Worm (Caenorhabditis elegans) whole organism, L4 larva: Measurements from ENCODE around the gene C39B5.14.

Experiments
- F26F4.8 ChIP-seq: fragments of 200-800 bp; sonication (Bioruptor generic); conservative IDR thresholded peaks from 2 replicates; pipeline ENCODE4 v1.3.6; 2022; ENCODE audit warnings: missing genetic modification characterization, missing compliant biosample characterization
- ZK546.5 ChIP-seq, 2 experiments: sonication (generic microtip); optimal IDR thresholded peaks; 2 replicates each; lab custom pipeline; 2017; ENCODE audit warnings: missing biosample characterization in 2 of 2, missing genetic modification characterization in 2 of 2
- dpl-1 ChIP-seq: fragments of 150-350 bp; optimal IDR thresholded peaks from 2 replicates; lab custom pipeline; 2014; ENCODE audit warnings: missing biosample characterization, missing genetic modification reagents, missing genetic modification characterization
- egl-27 ChIP-seq: sonication (generic microtip); optimal IDR thresholded peaks from 3 replicates; lab custom pipeline; 2017; ENCODE audit warnings: missing biosample characterization, missing genetic modification reagents, missing genetic modification characterization
- lin-13 ChIP-seq: fragments of 150-350 bp; optimal IDR thresholded peaks from 2 replicates; lab custom pipeline; 2014; ENCODE audit warnings: missing biosample characterization, missing genetic modification reagents, missing genetic modification characterization
- lin-39 ChIP-seq: fragments of 150-350 bp; optimal IDR thresholded peaks from 2 replicates; lab custom pipeline; 2014; ENCODE audit warnings: missing biosample characterization, missing genetic modification reagents, missing genetic modification characterization
- nhr-11 ChIP-seq: fragments of 150-350 bp; optimal IDR thresholded peaks from 2 replicates; lab custom pipeline; 2014; ENCODE audit warnings: missing biosample characterization, missing genetic modification characterization
- pha-4 ChIP-seq, 2 experiments: fragments of 150-350 bp in 1 of 2; fragments of 200-800 bp in 1 of 2; sonication (Bioruptor generic) in 1 of 2; IDR thresholded peaks in 1 of 2; optimal IDR thresholded peaks in 1 of 2; 2 replicates each; pipeline versions ENCODE4 v1.3.6 to Lab custom; 2014 to 2022; ENCODE audit warnings: missing genetic modification characterization in 2 of 2, missing genetic modification reagents in 2 of 2, missing biosample characterization in 1 of 2, missing compliant biosample characterization in 1 of 2
- unc-62 ChIP-seq, 3 experiments: fragments of 150-350 bp in 1 of 3; sonication (generic microtip); optimal IDR thresholded peaks in 2 of 3; peaks in 1 of 3; 1 replicate in 1 of 3; 2 replicates in 2 of 3; lab custom pipeline; 2014 to 2017; ENCODE audit warnings: missing biosample characterization in 3 of 3, missing genetic modification characterization in 3 of 3, missing genetic modification reagents in 3 of 3, missing genotype in 1 of 3

- TF ChIP-seq pha-4 (GFP tag; IDR thresholded peaks at IDR 0.05; lab: Robert Waterston, UW) = no peak
- no peak for TF ChIP-seq pha-4 (tag; optimal IDR thresholded peaks at IDR 0.05; lab: Kevin White, UChicago)
- TF ChIP-seq unc-62 (GFP tag; optimal IDR thresholded peaks at IDR 0.05 in 1 of 2; lab: Kevin White, UChicago) = peak in 1 of 2 experiments; percentile 63
- TF ChIP-seq unc-62 (tag; optimal IDR thresholded peaks at IDR 0.05; lab: Kevin White, UChicago) = no peak
- TF ChIP-seq ZK546.5 (tag; optimal IDR thresholded peaks at IDR 0.05; lab: Kevin White, UChicago) = no peak
- TF ChIP-seq lin-13 (GFP tag; lab: Kevin White, UChicago) = no peak
- no peak for TF ChIP-seq dpl-1
- peak; percentile 34 for TF ChIP-seq nhr-11 (tag; lab: Kevin White, UChicago)
- TF ChIP-seq lin-39 (tag; lab: Kevin White, UChicago) = no peak
- no peak for TF ChIP-seq egl-27 (tag; lab: Kevin White, UChicago)
- no peak for TF ChIP-seq F26F4.8 (GFP tag; lab: Robert Waterston, UW)
Observed at ce11 chrIII:2170556-2170955, 40.7 kb upstream of the C39B5.14 start.
